Fruit fly (Drosophila melanogaster): Measurements from ENCODE around the gene Mcm2.

The Mcm2 gene

DNA sequence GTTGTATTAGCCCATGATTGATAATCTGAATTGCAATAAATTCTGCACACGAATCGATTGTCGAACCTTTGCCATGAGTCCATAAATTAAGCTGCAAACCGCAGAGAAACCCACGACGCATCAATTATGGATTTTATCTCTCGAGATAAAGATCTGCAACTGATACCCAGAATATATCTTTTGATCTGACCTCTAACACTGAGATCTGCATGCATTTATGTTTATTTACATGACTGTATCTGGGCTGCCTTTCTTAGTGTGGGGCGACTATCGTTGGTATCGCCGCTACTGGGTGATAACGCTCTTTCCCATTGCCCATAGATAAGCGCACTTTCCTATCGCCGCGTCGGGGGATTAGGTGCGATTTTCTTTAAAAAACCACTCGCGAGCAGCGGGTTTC, 52.4 kb downstream of the Mcm2 start, which contains the start of gene Ctr1B (continued):
- TF ChIP-seq HHEX (GFP tag; optimal IDR thresholded peaks at IDR 0.05) (no peak), CG17361 (GFP tag; IDR thresholded peaks at IDR 0.05) (no peak), so (GFP tag; IDR thresholded peaks at IDR 0.05) (no peak), CG32772 (GFP tag; IDR thresholded peaks at IDR 0.05) (no peak), crp (GFP tag; optimal IDR thresholded peaks at IDR 0.05) (no peak), mirr (GFP tag; optimal IDR thresholded peaks at IDR 0.05) (peak; percentile 13), D19B (GFP tag; optimal IDR thresholded peaks at IDR 0.05) (no peak), CG10366 (GFP tag; IDR thresholded peaks at IDR 0.05) (no peak), CG11560 (tag; IDR thresholded peaks at IDR 0.05) (no peak), tup (GFP tag; optimal IDR thresholded peaks at IDR 0.05) (no peak), CG1529 (GFP tag; optimal IDR thresholded peaks at IDR 0.05) (no peak)

Measured in whole organism, embryonic.